Worm (Caenorhabditis elegans) whole organism, L2 larva: ENCODE data around the gene fbxc-24.
A peak's percentile ranks its signal among the peaks of the same experiment; 100 is the strongest.

ENCODE experiments used
- C34F6.9 ChIP-seq: fragments of 150-350 bp; optimal IDR thresholded peaks from 2 replicates; lab custom pipeline; 2014; ENCODE audit warnings: missing biosample characterization, missing genetic modification characterization
- F13H6.1 ChIP-seq: sonication (generic microtip); optimal IDR thresholded peaks from 2 replicates; lab custom pipeline; 2016; ENCODE audit warnings: missing genetic modification characterization, missing compliant biosample characterization
- R02D3.7 ChIP-seq: fragments of 150-350 bp; optimal IDR thresholded peaks from 2 replicates; lab custom pipeline; 2014; ENCODE audit warnings: missing biosample characterization, missing genetic modification characterization
- ZK546.5 ChIP-seq: sonication (generic microtip); optimal IDR thresholded peaks from 2 replicates; lab custom pipeline; 2017; ENCODE audit warnings: missing biosample characterization, missing genetic modification characterization
- alr-1 ChIP-seq: fragments of 150-350 bp; optimal IDR thresholded peaks from 2 replicates; lab custom pipeline; 2014; ENCODE audit warnings: missing biosample characterization, missing genetic modification characterization
- aly-2 ChIP-seq: fragments of 150-350 bp; optimal IDR thresholded peaks from 2 replicates; lab custom pipeline; 2014; ENCODE audit warnings: missing biosample characterization, missing genetic modification characterization
- ama-1 ChIP-seq: fragments of 150-350 bp; optimal IDR thresholded peaks from 2 replicates; lab custom pipeline; 2018; ENCODE audit warnings: inconsistent platforms
- blmp-1 ChIP-seq: sonication (generic microtip); optimal IDR thresholded peaks from 2 replicates; lab custom pipeline; 2017; ENCODE audit warnings: missing genetic modification characterization, mild to moderate bottlenecking, missing compliant biosample characterization, antibody characterized with exemption, moderate library complexity; ENCODE audit not compliant: insufficient read depth
- ceh-16 ChIP-seq: fragments of 150-350 bp; optimal IDR thresholded peaks from 2 replicates; lab custom pipeline; 2014; ENCODE audit warnings: missing biosample characterization, missing genetic modification characterization
- ceh-82 ChIP-seq: fragments of 150-350 bp; optimal IDR thresholded peaks from 2 replicates; lab custom pipeline; 2014; ENCODE audit warnings: missing biosample characterization, missing genetic modification characterization
- crh-2 ChIP-seq: sonication (generic microtip); optimal IDR thresholded peaks from 2 replicates; lab custom pipeline; 2017; ENCODE audit warnings: missing biosample characterization, missing genetic modification characterization
- egl-27 ChIP-seq: sonication (generic microtip); optimal IDR thresholded peaks from 3 replicates; lab custom pipeline; 2017; ENCODE audit warnings: missing biosample characterization, missing genetic modification reagents, missing genetic modification characterization
- elt-3 ChIP-seq: sonication (generic microtip); optimal IDR thresholded peaks from 2 replicates; lab custom pipeline; 2017; ENCODE audit warnings: missing biosample characterization, missing genetic modification characterization
- fos-1 ChIP-seq: fragments of 150-350 bp; optimal IDR thresholded peaks from 2 replicates; lab custom pipeline; 2014; ENCODE audit warnings: missing biosample characterization, missing genetic modification characterization
- gmeb-1 ChIP-seq: fragments of 150-350 bp; optimal IDR thresholded peaks from 2 replicates; lab custom pipeline; 2014; ENCODE audit warnings: missing biosample characterization, missing genetic modification characterization
- lin-13 ChIP-seq: fragments of 150-350 bp; optimal IDR thresholded peaks from 2 replicates; lab custom pipeline; 2014; ENCODE audit warnings: missing biosample characterization, missing genetic modification reagents, missing genetic modification characterization
- lin-39 ChIP-seq: fragments of 150-350 bp; optimal IDR thresholded peaks from 2 replicates; lab custom pipeline; 2014; ENCODE audit warnings: missing biosample characterization, missing genetic modification reagents, missing genetic modification characterization
- lsy-2 ChIP-seq, 2 experiments: fragments of 150-350 bp in 1 of 2; sonication (generic microtip) in 1 of 2; optimal IDR thresholded peaks; 2 replicates each; lab custom pipeline; 2014 to 2017; ENCODE audit warnings: missing biosample characterization in 2 of 2, missing genetic modification characterization in 2 of 2
- mbf-1 ChIP-seq: sonication (generic microtip); optimal IDR thresholded peaks from 2 replicates; lab custom pipeline; 2017; ENCODE audit warnings: missing biosample characterization, missing genetic modification characterization
- mdl-1 ChIP-seq, 2 experiments: fragments of 150-350 bp in 1 of 2; sonication (generic microtip) in 1 of 2; optimal IDR thresholded peaks; 2 replicates each; lab custom pipeline; 2017; ENCODE audit warnings: missing biosample characterization in 2 of 2, missing genetic modification characterization in 2 of 2
- nhr-12 ChIP-seq: fragments of 150-350 bp; optimal IDR thresholded peaks from 2 replicates; lab custom pipeline; 2014; ENCODE audit warnings: missing biosample characterization, missing genetic modification characterization
- nhr-129 ChIP-seq: fragments of 150-350 bp; optimal IDR thresholded peaks from 2 replicates; lab custom pipeline; 2014; ENCODE audit warnings: missing biosample characterization, missing genetic modification characterization
- nhr-21 ChIP-seq: fragments of 150-350 bp; optimal IDR thresholded peaks from 2 replicates; lab custom pipeline; 2014; ENCODE audit warnings: missing biosample characterization, missing genetic modification characterization
- nhr-23 ChIP-seq: fragments of 150-350 bp; optimal IDR thresholded peaks from 2 replicates; lab custom pipeline; 2014; ENCODE audit warnings: missing biosample characterization, missing genetic modification reagents, missing genetic modification characterization
- nhr-77 ChIP-seq: fragments of 150-350 bp; optimal IDR thresholded peaks from 2 replicates; lab custom pipeline; 2014; ENCODE audit warnings: missing biosample characterization, missing genetic modification characterization
- sem-4 ChIP-seq: fragments of 150-350 bp; optimal IDR thresholded peaks from 2 replicates; lab custom pipeline; 2014; ENCODE audit warnings: missing biosample characterization, missing genetic modification reagents, missing genetic modification characterization
- sma-3 ChIP-seq: sonication (generic microtip); optimal IDR thresholded peaks from 2 replicates; lab custom pipeline; 2016; ENCODE audit warnings: missing genetic modification reagents, missing genetic modification characterization, missing compliant biosample characterization
- snpc-4 ChIP-seq: fragments of 150-350 bp; optimal IDR thresholded peaks from 2 replicates; lab custom pipeline; 2014; ENCODE audit warnings: missing biosample characterization, missing genetic modification characterization
- unc-39 ChIP-seq: fragments of 150-350 bp; optimal IDR thresholded peaks from 2 replicates; lab custom pipeline; 2014; ENCODE audit warnings: missing biosample characterization, missing genetic modification characterization
- unc-55 ChIP-seq: fragments of 150-350 bp; sonication (generic microtip); optimal IDR thresholded peaks from 3 replicates; lab custom pipeline; 2014; ENCODE audit warnings: missing biosample characterization, missing genetic modification reagents, missing genetic modification characterization
- ztf-11 ChIP-seq: sonication (generic microtip); optimal IDR thresholded peaks from 2 replicates; lab custom pipeline; 2017; ENCODE audit warnings: missing biosample characterization, missing genetic modification characterization

fbxc-24 gene

DNA sequence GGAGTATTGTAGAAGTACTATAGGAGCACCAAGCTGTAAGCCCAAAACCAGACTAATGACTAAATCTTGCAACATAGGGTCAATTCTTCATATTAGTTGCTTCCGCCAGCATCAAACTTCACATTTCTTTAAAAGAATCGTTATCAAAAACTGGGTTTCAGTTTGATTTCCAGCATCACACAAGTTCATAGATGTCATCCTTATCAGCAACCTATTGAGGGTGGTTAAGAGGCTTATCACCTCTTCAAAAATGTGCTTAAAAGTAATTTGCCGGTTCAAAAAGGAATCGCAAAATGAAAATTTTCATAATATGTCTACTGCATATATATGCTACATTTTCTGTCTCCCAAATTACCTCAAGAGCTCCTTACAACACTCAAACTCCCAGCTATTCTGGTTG is 34.3 kb upstream of the fbxc-24 start, which contains the start of gene clec-43:
Gene clec-43, plus strand, starts transcription at position 294 of the 400 bp plus-strand sequence.
- TF ChIP-seq blmp-1 (tag; lab: Kevin White, UChicago), result no peak
- TF ChIP-seq fos-1 (tag; lab: Kevin White, UChicago), result peak; percentile 71

DNA sequence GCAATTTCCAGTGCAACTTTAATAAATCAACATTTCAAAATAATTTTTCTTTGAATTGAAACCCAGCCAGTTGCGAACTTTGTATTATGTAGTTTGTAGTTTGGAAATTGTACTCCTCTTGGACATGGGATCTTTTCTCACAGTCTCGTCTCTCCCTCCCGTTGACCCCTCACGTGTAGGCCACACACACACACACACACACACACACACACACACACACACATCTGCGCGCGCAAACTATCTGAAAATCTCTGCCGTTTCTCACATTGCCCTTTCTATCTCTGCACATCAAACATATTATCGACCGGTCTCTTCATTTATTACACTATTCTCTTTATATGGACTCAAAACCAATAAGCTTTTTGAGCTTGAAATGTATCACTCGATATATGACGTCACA is 31.3 kb upstream of the fbxc-24 start, which contains the start of gene fbxc-36:
Gene fbxc-36, plus strand, starts transcription at position 205 of the 400 bp plus-strand sequence.
- TF ChIP-seq F13H6.1 (tag; lab: Kevin White, UChicago), result no peak
- no peak for TF ChIP-seq R02D3.7
- TF ChIP-seq nhr-21 (tag; lab: Kevin White, UChicago), result no peak
- no peak for TF ChIP-seq lin-39 (tag; lab: Kevin White, UChicago)
- TF ChIP-seq C34F6.9 (tag; lab: Kevin White, UChicago), result no peak
- no peak for TF ChIP-seq lin-13 (GFP tag; lab: Kevin White, UChicago)
- TF ChIP-seq mbf-1, result no peak
- TF ChIP-seq egl-27 (tag; lab: Kevin White, UChicago), result no peak
- no peak for TF ChIP-seq alr-1 (tag; lab: Kevin White, UChicago)
- no peak for TF ChIP-seq ZK546.5 (tag; lab: Kevin White, UChicago)
- TF ChIP-seq sem-4 (tag; lab: Kevin White, UChicago), result no peak
- no peak for TF ChIP-seq gmeb-1 (tag; lab: Kevin White, UChicago)
- TF ChIP-seq ama-1 (lab: Kevin White, UChicago), result no peak
- no peak for TF ChIP-seq mdl-1 (tag; optimal IDR thresholded peaks at IDR 0.05; lab: Kevin White, UChicago)
- TF ChIP-seq snpc-4 (tag; lab: Kevin White, UChicago), result no peak
- no peak for TF ChIP-seq nhr-77 (tag; lab: Kevin White, UChicago)
- TF ChIP-seq unc-55 (GFP tag; lab: Kevin White, UChicago), result no peak

DNA sequence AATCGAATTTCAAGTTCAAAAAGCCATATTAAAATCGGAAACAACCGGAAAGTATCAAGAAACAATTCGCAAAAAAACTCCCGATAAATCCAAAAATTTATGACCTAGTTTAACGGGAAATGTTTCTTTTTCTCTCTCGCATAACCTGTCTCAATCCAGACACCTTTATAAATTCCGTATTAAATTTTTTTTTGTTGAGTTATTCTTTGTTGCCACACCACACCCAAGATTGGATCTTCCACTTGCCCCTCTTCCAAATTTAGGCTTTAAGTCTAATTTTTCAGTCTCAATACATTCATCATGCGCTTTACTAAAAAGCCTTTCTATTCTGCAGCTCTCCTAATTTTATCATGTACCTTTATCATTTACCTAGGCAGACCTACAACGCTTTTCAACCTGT is 29.1 kb upstream of the fbxc-24 start, which contains the start of gene R07C3.3:
Gene R07C3.3, plus strand, starts transcription at position 301 of the 400 bp plus-strand sequence.
- TF ChIP-seq unc-39 (tag; lab: Kevin White, UChicago) (no peak), R02D3.7 (no peak), mdl-1 (tag; optimal IDR thresholded peaks at IDR 0.05; lab: Kevin White, UChicago) (no peak), ama-1 (lab: Kevin White, UChicago) (no peak), lin-39 (tag; lab: Kevin White, UChicago) (no peak), C34F6.9 (tag; lab: Kevin White, UChicago) (no peak), sem-4 (tag; lab: Kevin White, UChicago) (no peak), sma-3 (GFP tag; lab: Kevin White, UChicago) (no peak), nhr-12 (tag; lab: Kevin White, UChicago) (no peak), ztf-11 (tag; lab: Kevin White, UChicago) (no peak), lsy-2 (tag; optimal IDR thresholded peaks at IDR 0.05; lab: Kevin White, UChicago) (no peak), alr-1 (tag; lab: Kevin White, UChicago) (no peak)
- TF ChIP-seq, all 48 proteins: peak for 0

DNA sequence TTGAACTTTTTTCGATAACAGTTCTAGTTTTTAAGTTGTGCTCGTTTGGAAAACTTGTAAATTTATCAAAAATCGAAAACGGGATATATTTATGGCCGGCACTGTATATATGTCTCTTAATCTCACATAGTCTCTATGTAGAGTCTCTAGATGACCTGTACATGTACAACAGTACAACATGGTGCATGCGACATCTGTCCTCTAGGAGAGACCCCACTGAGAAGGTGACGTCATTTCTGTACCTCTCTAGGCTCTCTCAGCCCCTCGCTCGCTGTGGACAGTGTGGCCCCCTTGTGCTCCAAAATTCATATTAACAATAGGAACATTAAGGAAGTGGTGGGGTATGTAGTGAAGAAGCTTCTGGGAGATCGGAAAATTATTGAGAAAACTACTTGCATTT is 27.8 kb upstream of the fbxc-24 start:
- TF ChIP-seq ZK546.5 (tag; lab: Kevin White, UChicago) (no peak), fos-1 (tag; lab: Kevin White, UChicago) (no peak), nhr-12 (tag; lab: Kevin White, UChicago) (no peak), lsy-2 (tag; optimal IDR thresholded peaks at IDR 0.05; lab: Kevin White, UChicago) (no peak), elt-3 (tag; lab: Kevin White, UChicago) (no peak), sem-4 (tag; lab: Kevin White, UChicago) (no peak)
- TF ChIP-seq, all 48 proteins: peak for 0

DNA sequence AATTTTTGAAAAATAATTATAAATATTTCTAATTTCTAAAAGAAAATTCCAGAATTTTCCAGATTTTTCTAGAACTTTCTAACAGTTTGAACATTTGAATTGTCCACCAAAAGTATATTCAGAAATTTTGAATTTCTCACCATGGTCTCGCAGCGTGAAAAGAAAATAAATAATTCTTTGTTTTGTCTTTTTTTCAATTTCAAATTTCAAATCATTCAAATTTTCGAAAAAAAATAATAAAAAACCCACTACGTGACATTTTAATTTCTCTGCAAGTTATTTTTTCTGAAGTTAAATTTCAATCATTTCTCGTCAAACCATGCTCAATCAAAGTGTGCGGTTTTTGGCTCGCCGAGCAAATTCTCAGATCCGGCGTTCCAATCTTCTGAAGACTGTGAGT is 23.3 kb upstream of the fbxc-24 start, which contains the start of gene acs-15:
Gene acs-15, plus strand, starts transcription at position 301 of the 400 bp plus-strand sequence.
- TF ChIP-seq ceh-82 (tag; lab: Kevin White, UChicago), result no peak
- no peak for TF ChIP-seq nhr-23
- TF ChIP-seq mdl-1 (tag; optimal IDR thresholded peaks at IDR 0.05; lab: Kevin White, UChicago), result no peak
- TF ChIP-seq nhr-21 (tag; lab: Kevin White, UChicago), result no peak
- TF ChIP-seq unc-39 (tag; lab: Kevin White, UChicago), result no peak
- no peak for TF ChIP-seq ceh-16 (tag; lab: Kevin White, UChicago)
- no peak for TF ChIP-seq crh-2
- TF ChIP-seq ztf-11 (tag; lab: Kevin White, UChicago), result no peak
- TF ChIP-seq aly-2 (tag; lab: Kevin White, UChicago), result no peak
- no peak for TF ChIP-seq nhr-129 (tag; lab: Kevin White, UChicago)
- TF ChIP-seq, all 48 proteins: peak for 0
